Fruit fly (Drosophila melanogaster) whole organism, embryonic: ENCODE results near the gene NijB.
A peak's percentile ranks its signal among the peaks of the same experiment; 100 is the strongest.

ENCODE experiments used
- CG10274 ChIP-seq: fragments of 200-800 bp; sonication (Bioruptor generic); optimal IDR thresholded peaks from 3 replicates; lab custom pipeline; 2017; ENCODE audit warnings: missing biosample characterization, mild to moderate bottlenecking, missing genetic modification characterization
- CG10654 ChIP-seq: fragments of 200-800 bp; sonication (Bioruptor generic); optimal IDR thresholded peaks from 2 replicates; lab custom pipeline; 2016; ENCODE audit warnings: missing biosample characterization, missing genetic modification characterization
- CG11085 ChIP-seq: fragments of 200-800 bp; sonication (Bioruptor generic); IDR thresholded peaks from 2 replicates; pipeline ENCODE4 v1.3.6; 2022; ENCODE audit warnings: missing biosample characterization, missing genetic modification characterization
- CG12769 ChIP-seq: fragments of 200-800 bp; sonication (Bioruptor generic); optimal IDR thresholded peaks from 2 replicates; lab custom pipeline; 2019; ENCODE audit warnings: missing biosample characterization, mild to moderate bottlenecking, missing genetic modification characterization, moderate library complexity
- CG13123 ChIP-seq: fragments of 200-800 bp; sonication (Bioruptor generic); optimal IDR thresholded peaks from 2 replicates; lab custom pipeline; 2016; ENCODE audit warnings: missing biosample characterization, missing genetic modification characterization
- CG14441 ChIP-seq: fragments of 200-800 bp; sonication (Bioruptor generic); IDR thresholded peaks from 2 replicates; pipeline ENCODE4 v1.3.6; 2022; ENCODE audit warnings: missing biosample characterization, missing genetic modification characterization
- CG15011 ChIP-seq: fragments of 200-800 bp; sonication (Bioruptor generic); optimal IDR thresholded peaks from 3 replicates; lab custom pipeline; 2018; ENCODE audit warnings: missing biosample characterization, mild to moderate bottlenecking, missing genetic modification characterization
- CG15696 ChIP-seq: fragments of 200-800 bp; sonication (Bioruptor generic); optimal IDR thresholded peaks from 2 replicates; lab custom pipeline; 2019; ENCODE audit warnings: missing biosample characterization, mild to moderate bottlenecking, missing genetic modification characterization, moderate library complexity
- CG16815 ChIP-seq: fragments of 200-800 bp; sonication (Bioruptor generic); optimal IDR thresholded peaks from 3 replicates; lab custom pipeline; 2017; ENCODE audit warnings: missing biosample characterization, mild to moderate bottlenecking, missing genetic modification characterization
- CG17359 ChIP-seq: fragments of 200-800 bp; sonication (Bioruptor generic); optimal IDR thresholded peaks from 3 replicates; lab custom pipeline; 2018; ENCODE audit warnings: missing biosample characterization, mild to moderate bottlenecking, missing genetic modification characterization, moderate library complexity
- CG17385 ChIP-seq: fragments of 200-800 bp; sonication (Bioruptor generic); optimal IDR thresholded peaks from 3 replicates; lab custom pipeline; 2018; ENCODE audit warnings: missing biosample characterization, mild to moderate bottlenecking, missing genetic modification characterization
- CG18476 ChIP-seq: fragments of 200-800 bp; sonication (Bioruptor generic); optimal IDR thresholded peaks from 2 replicates; lab custom pipeline; 2016; ENCODE audit warnings: missing biosample characterization, mild to moderate bottlenecking, missing genetic modification characterization
- CG2116 ChIP-seq: fragments of 200-800 bp; sonication (Bioruptor generic); optimal IDR thresholded peaks from 3 replicates; lab custom pipeline; 2018; ENCODE audit warnings: missing biosample characterization, mild to moderate bottlenecking, missing genetic modification characterization
- CG2120 ChIP-seq: fragments of 200-800 bp; sonication (Bioruptor generic); optimal IDR thresholded peaks from 3 replicates; lab custom pipeline; 2016; ENCODE audit warnings: missing biosample characterization, missing genetic modification characterization
- CG3838 ChIP-seq: fragments of 200-800 bp; sonication (Bioruptor generic); optimal IDR thresholded peaks from 3 replicates; lab custom pipeline; 2016; ENCODE audit warnings: missing biosample characterization, missing genetic modification characterization
- CG4328 ChIP-seq: fragments of 200-800 bp; sonication (Bioruptor generic); optimal IDR thresholded peaks from 3 replicates; lab custom pipeline; 2017; ENCODE audit warnings: missing biosample characterization, missing genetic modification reagents, missing genetic modification characterization
- CG43689 ChIP-seq: fragments of 200-800 bp; sonication (Bioruptor generic); IDR thresholded peaks from 2 replicates; pipeline ENCODE4 v1.3.6; 2022; ENCODE audit warnings: missing biosample characterization, missing genetic modification characterization
- CG4617 ChIP-seq: fragments of 200-800 bp; sonication (Bioruptor generic); optimal IDR thresholded peaks from 3 replicates; lab custom pipeline; 2016; ENCODE audit warnings: missing biosample characterization, missing genetic modification characterization, borderline replicate concordance
- CG5180 ChIP-seq: fragments of 200-800 bp; sonication (Bioruptor generic); optimal IDR thresholded peaks from 3 replicates; lab custom pipeline; 2017; ENCODE audit warnings: missing biosample characterization, missing genetic modification characterization, mild to moderate bottlenecking, moderate library complexity, missing genetic modification reagents
- CG6254 ChIP-seq: fragments of 200-800 bp; sonication (Bioruptor generic); optimal IDR thresholded peaks from 3 replicates; lab custom pipeline; 2017; ENCODE audit warnings: mild to moderate bottlenecking, missing biosample characterization, missing genetic modification reagents, missing genetic modification characterization
- CG9932 ChIP-seq: fragments of 200-800 bp; sonication (Bioruptor generic); IDR thresholded peaks from 2 replicates; pipeline ENCODE4 v1.3.6; 2022; ENCODE audit warnings: missing biosample characterization, missing genetic modification characterization
- Camta ChIP-seq: fragments of 200-800 bp; sonication (Bioruptor generic); optimal IDR thresholded peaks from 2 replicates; lab custom pipeline; 2016; ENCODE audit warnings: missing biosample characterization, missing genetic modification characterization
- D ChIP-seq, 2 experiments: fragments of 200-800 bp in 1 of 2; fragments of >200 bp in 1 of 2; sonication (Bioruptor generic) in 1 of 2; optimal IDR thresholded peaks; 2 replicates in 1 of 2; 3 replicates in 1 of 2; lab custom pipeline; 2017; ENCODE audit warnings: mild to moderate bottlenecking in 1 of 2, missing biosample characterization in 1 of 2, missing genetic modification characterization in 1 of 2, missing genetic modification reagents in 1 of 2
- Hr39 ChIP-seq: fragments of >200 bp; optimal IDR thresholded peaks from 2 replicates; lab custom pipeline; 2017
- Hr78 ChIP-seq, 2 experiments: fragments of 200-800 bp in 1 of 2; fragments of >200 bp in 1 of 2; sonication (Bioruptor generic) in 1 of 2; optimal IDR thresholded peaks; 2 replicates each; lab custom pipeline; 2017 to 2019; ENCODE audit warnings: missing biosample characterization in 2 of 2, missing genetic modification characterization in 2 of 2, mild to moderate bottlenecking in 1 of 2, moderate library complexity in 1 of 2
- Lpt ChIP-seq: fragments of >200 bp; optimal IDR thresholded peaks from 2 replicates; lab custom pipeline; 2018; ENCODE audit warnings: missing biosample characterization, missing genetic modification characterization
- Sry-δ ChIP-seq: fragments of 200-800 bp; sonication (Bioruptor generic); optimal IDR thresholded peaks from 2 replicates; lab custom pipeline; 2016; ENCODE audit warnings: missing biosample characterization, missing genetic modification characterization
- bcd ChIP-seq: fragments of 200-800 bp; sonication (Bioruptor generic); optimal IDR thresholded peaks from 2 replicates; lab custom pipeline; 2017; ENCODE audit warnings: missing biosample characterization, mild to moderate bottlenecking, missing genetic modification characterization
- btn ChIP-seq: fragments of 200-800 bp; sonication (Bioruptor generic); optimal IDR thresholded peaks from 2 replicates; lab custom pipeline; 2016; ENCODE audit warnings: missing biosample characterization, missing genetic modification characterization
- caup ChIP-seq: fragments of 200-800 bp; sonication (Bioruptor generic); optimal IDR thresholded peaks from 3 replicates; lab custom pipeline; 2017; ENCODE audit warnings: missing biosample characterization, mild to moderate bottlenecking, missing genetic modification characterization, moderate library complexity; ENCODE audit not compliant: severe bottlenecking
- cg ChIP-seq: fragments of 200-800 bp; sonication (Bioruptor generic); optimal IDR thresholded peaks from 3 replicates; lab custom pipeline; 2019; ENCODE audit warnings: missing biosample characterization, mild to moderate bottlenecking, missing genetic modification characterization, moderate library complexity
- dati ChIP-seq: fragments of 200-800 bp; sonication (Bioruptor generic); IDR thresholded peaks from 2 replicates; pipeline ENCODE4 v1.3.6; 2022; ENCODE audit warnings: missing biosample characterization, missing genetic modification characterization
- disco-r ChIP-seq: fragments of 200-800 bp; sonication (Bioruptor generic); optimal IDR thresholded peaks from 2 replicates; lab custom pipeline; 2016; ENCODE audit warnings: missing biosample characterization, missing genetic modification characterization
- eve ChIP-seq, 2 experiments: fragments of >200 bp; optimal IDR thresholded peaks; 2 replicates each; lab custom pipeline; 2017; ENCODE audit warnings: missing biosample characterization in 2 of 2, missing genetic modification characterization in 2 of 2
- fu2 ChIP-seq: fragments of 200-800 bp; sonication (Bioruptor generic); optimal IDR thresholded peaks from 2 replicates; lab custom pipeline; 2016; ENCODE audit warnings: missing biosample characterization, missing genetic modification characterization
- grau ChIP-seq: fragments of 200-800 bp; optimal IDR thresholded peaks from 3 replicates; lab custom pipeline; 2019; ENCODE audit warnings: missing biosample characterization, mild to moderate bottlenecking, missing genetic modification characterization, moderate library complexity
- jigr1 ChIP-seq: fragments of 200-800 bp; sonication (Bioruptor generic); IDR thresholded peaks from 3 replicates; pipeline ENCODE4 v1.3.6; 2022; ENCODE audit warnings: missing biosample characterization, missing genetic modification characterization
- lbe ChIP-seq: fragments of 200-800 bp; sonication (Bioruptor generic); optimal IDR thresholded peaks from 2 replicates; lab custom pipeline; 2016; ENCODE audit warnings: missing biosample characterization, mild to moderate bottlenecking, missing genetic modification characterization
- onecut ChIP-seq: fragments of 200-800 bp; sonication (Bioruptor generic); IDR thresholded peaks from 2 replicates; pipeline ENCODE4 v1.3.6; 2022; ENCODE audit warnings: missing biosample characterization, missing genetic modification characterization
- pita ChIP-seq: fragments of 200-800 bp; sonication (Bioruptor generic); optimal IDR thresholded peaks from 2 replicates; lab custom pipeline; 2017; ENCODE audit warnings: missing biosample characterization, mild to moderate bottlenecking, missing genetic modification characterization
- psq ChIP-seq: fragments of 200-800 bp; sonication (Bioruptor generic); optimal IDR thresholded peaks from 2 replicates; lab custom pipeline; 2017; ENCODE audit warnings: missing biosample characterization, missing genetic modification characterization
- sens-2 ChIP-seq: fragments of 200-800 bp; sonication (Bioruptor generic); IDR thresholded peaks from 2 replicates; pipeline ENCODE4 v1.3.6; 2022; ENCODE audit warnings: missing biosample characterization, missing genetic modification characterization
- slbo ChIP-seq: fragments of 200-800 bp; sonication (Bioruptor generic); IDR thresholded peaks from 2 replicates; pipeline ENCODE4 v1.3.6; 2022; ENCODE audit warnings: missing biosample characterization, missing genetic modification characterization
- slp2 ChIP-seq: fragments of 200-800 bp; sonication (Bioruptor generic); optimal IDR thresholded peaks from 2 replicates; lab custom pipeline; 2016; ENCODE audit warnings: missing biosample characterization, missing genetic modification characterization
- stc ChIP-seq: fragments of 200-800 bp; sonication (Bioruptor generic); IDR thresholded peaks from 2 replicates; pipeline ENCODE4 v1.3.6; 2022; ENCODE audit warnings: missing biosample characterization, missing genetic modification characterization
- sug ChIP-seq: fragments of 200-800 bp; optimal IDR thresholded peaks from 2 replicates; lab custom pipeline; 2019; ENCODE audit warnings: missing biosample characterization, mild to moderate bottlenecking, missing genetic modification characterization, moderate library complexity
- yki ChIP-seq: fragments of >200 bp; optimal IDR thresholded peaks from 3 replicates; lab custom pipeline; 2018
- zen ChIP-seq: fragments of 200-800 bp; sonication (Bioruptor generic); optimal IDR thresholded peaks from 3 replicates; lab custom pipeline; 2018; ENCODE audit warnings: missing biosample characterization, mild to moderate bottlenecking, missing genetic modification characterization, moderate library complexity

The NijB gene

dm6 chr3L:18890283-18891175 is 1.7 kb upstream of the NijB start, which contains the start of gene CG3961 (continued):
- TF ChIP-seq Hr39 (no peak), bcd (GFP tag; lab: Kevin White, UChicago) (peak; percentile 97), CG13123 (GFP tag; lab: Kevin White, UChicago) (peak; percentile 93), slp2 (GFP tag; lab: Kevin White, UChicago) (peak; percentile 84), stc (peak; percentile 92), eve (GFP tag; optimal IDR thresholded peaks at IDR 0.05; lab: Kevin White, UChicago) (peak; percentile 58 to 100), btn (GFP tag; lab: Kevin White, UChicago) (peak; percentile 49), CG2116 (GFP tag; lab: Kevin White, UChicago) (peak; percentile 90), sens-2 (GFP tag; lab: Robert Waterston, UW) (no peak; the same call in 1 of the 2 replicates), caup (GFP tag; lab: Kevin White, UChicago) (peak; percentile 94), CG4328 (GFP tag; lab: Kevin White, UChicago) (peak; percentile 96), D (optimal IDR thresholded peaks at IDR 0.05; lab: Kevin White, UChicago) (no peak), D (GFP tag; optimal IDR thresholded peaks at IDR 0.05; lab: Kevin White, UChicago) (peak; percentile 99), slbo (peak; percentile 88), lbe (GFP tag; lab: Kevin White, UChicago) (peak; percentile 94), CG15696 (tag; lab: Kevin White, UChicago) (peak; percentile 94), pita (GFP tag; lab: Kevin White, UChicago) (no peak), cg (no peak), jigr1 (GFP tag; lab: Robert Waterston, UW) (peak; percentile 94), zen (peak; percentile 94), sug (tag; lab: Kevin White, UChicago) (peak; percentile 94), CG2120 (peak; percentile 92), psq (peak; percentile 89), CG10274 (GFP tag; lab: Kevin White, UChicago) (peak; percentile 83), grau (tag; lab: Kevin White, UChicago) (peak; percentile 98), disco-r (GFP tag; lab: Kevin White, UChicago) (peak; percentile 68), CG15011 (GFP tag; lab: Kevin White, UChicago) (peak; percentile 97), dati (GFP tag; lab: Robert Waterston, UW) (peak; percentile 49), CG11085 (peak; percentile 59), Hr78 (GFP tag; optimal IDR thresholded peaks at IDR 0.05; lab: Kevin White, UChicago) (peak in 1 of 2 experiments; percentile 96), CG4617 (GFP tag; lab: Kevin White, UChicago) (peak; percentile 90), onecut (GFP tag; lab: Robert Waterston, UW) (peak; percentile 83), CG6254 (GFP tag; lab: Kevin White, UChicago) (peak; percentile 96), CG3838 (peak; percentile 93), CG12769 (tag; lab: Kevin White, UChicago) (peak; percentile 92), CG16815 (GFP tag; lab: Kevin White, UChicago) (peak; percentile 97), yki (lab: Kevin White, UChicago) (peak; percentile 49), fu2 (GFP tag; lab: Kevin White, UChicago) (peak; percentile 77), CG14441 (GFP tag; lab: Robert Waterston, UW) (peak; percentile 82), Sry-δ (GFP tag; lab: Kevin White, UChicago) (peak; percentile 43), CG43689 (GFP tag; lab: Robert Waterston, UW) (no peak; the same call in 1 of the 2 replicates), CG17359 (tag; lab: Kevin White, UChicago) (peak; percentile 97), CG17385 (GFP tag; lab: Kevin White, UChicago) (peak; percentile 96), Camta (GFP tag; lab: Kevin White, UChicago) (peak; percentile 90), CG9932 (peak; percentile 72), Lpt (GFP tag; lab: Kevin White, UChicago) (no peak), CG10654 (GFP tag; lab: Kevin White, UChicago) (peak; percentile 95), CG5180 (GFP tag; lab: Kevin White, UChicago) (peak; percentile 93), CG18476 (GFP tag; lab: Kevin White, UChicago) (peak; percentile 94)
